Fruit fly (Drosophila melanogaster): ENCODE measurements around the gene Gba1a.

The Gba1a gene

dm6 chr3R:23657357-23658318, 42.8 kb upstream of the Gba1a start (continued):
- TF ChIP-seq Sox102F (GFP tag; optimal IDR thresholded peaks at IDR 0.05) (peak; percentile 35), CG15011 (GFP tag; optimal IDR thresholded peaks at IDR 0.05) (peak; percentile 80), CG18262 (tag; optimal IDR thresholded peaks at IDR 0.05) (peak; percentile 53), ewg (GFP tag; optimal IDR thresholded peaks at IDR 0.05) (peak; percentile 58), dpn (GFP tag; optimal IDR thresholded peaks at IDR 0.05) (peak in 1 of 2 experiments; percentile 21), CG8359 (GFP tag; optimal IDR thresholded peaks at IDR 0.05; ENCODE audit: borderline replicate concordance) (peak; percentile 80), en (GFP tag; optimal IDR thresholded peaks at IDR 0.05) (peak; percentile 46), CG3847 (GFP tag; IDR thresholded peaks at IDR 0.05) (0 out of 2 replicates have a peak, but pooled peaks have one; percentile 4), Eip74EF (GFP tag; optimal IDR thresholded peaks at IDR 0.05) (peak in 1 of 2 experiments; percentile 25), Fer1 (GFP tag; optimal IDR thresholded peaks at IDR 0.05) (peak; percentile 70), CG30403 (GFP tag; optimal IDR thresholded peaks at IDR 0.05) (no peak), CG8478 (optimal IDR thresholded peaks at IDR 0.05) (no peak), CG30020 (tag; optimal IDR thresholded peaks at IDR 0.05) (no peak), CkIIα-i1 (GFP tag; IDR thresholded peaks at IDR 0.05) (no peak), Hmr (GFP tag; optimal IDR thresholded peaks at IDR 0.05) (peak; percentile 47), bsh (GFP tag; optimal IDR thresholded peaks at IDR 0.05) (peak in 1 of 2 experiments; percentile 48), CG5180 (GFP tag; optimal IDR thresholded peaks at IDR 0.05) (peak; percentile 68), TFAM (GFP tag; optimal IDR thresholded peaks at IDR 0.05) (peak; percentile 23), sc (optimal IDR thresholded peaks at IDR 0.05) (no peak), sc (GFP tag; optimal IDR thresholded peaks at IDR 0.05) (peak; percentile 61), Dref (GFP tag; IDR thresholded peaks at IDR 0.05) (no peak), CG12942 (GFP tag; optimal IDR thresholded peaks at IDR 0.05) (peak; percentile 56), ham (GFP tag; IDR thresholded peaks at IDR 0.05) (no peak), CG12236 (GFP tag; optimal IDR thresholded peaks at IDR 0.05) (peak; percentile 80), CG7745 (tag; optimal IDR thresholded peaks at IDR 0.05) (peak; percentile 88), HmgD (GFP tag; optimal IDR thresholded peaks at IDR 0.05) (peak; percentile 29), CG8765 (GFP tag; IDR thresholded peaks at IDR 0.05) (no peak), sqz (GFP tag; optimal IDR thresholded peaks at IDR 0.05) (peak; percentile 94), Mes4 (GFP tag; optimal IDR thresholded peaks at IDR 0.05) (peak; percentile 83), CG31441 (GFP tag; IDR thresholded peaks at IDR 0.05) (peak; percentile 41), CG4617 (GFP tag; optimal IDR thresholded peaks at IDR 0.05; ENCODE audit: borderline replicate concordance) (peak; percentile 29), insv (GFP tag; optimal IDR thresholded peaks at IDR 0.05) (peak in 1 of 2 experiments; percentile 51), CG15601 (tag; optimal IDR thresholded peaks at IDR 0.05) (peak; percentile 88), NC2β (GFP tag; optimal IDR thresholded peaks at IDR 0.05) (peak; percentile 73), CG13624 (GFP tag; optimal IDR thresholded peaks at IDR 0.05) (peak; percentile 17), salm (tag; optimal IDR thresholded peaks at IDR 0.05) (peak; percentile 71), CG17361 (GFP tag; IDR thresholded peaks at IDR 0.05) (peak; percentile 67), CG12769 (tag; optimal IDR thresholded peaks at IDR 0.05) (peak; percentile 65), sob (GFP tag; IDR thresholded peaks at IDR 0.05) (peak; percentile 47; the same call in 1 of the 2 replicates), CG7357 (GFP tag; IDR thresholded peaks at IDR 0.05) (no peak), CG1603 (tag; optimal IDR thresholded peaks at IDR 0.05) (peak; percentile 5), ap (GFP tag; IDR thresholded peaks at IDR 0.05) (peak; percentile 40; the same call in 1 of the 2 replicates), CG43689 (GFP tag; IDR thresholded peaks at IDR 0.05) (no peak), Sry-β (GFP tag; optimal IDR thresholded peaks at IDR 0.05) (peak; percentile 26), Dip3 (GFP tag; optimal IDR thresholded peaks at IDR 0.05) (peak; percentile 17), pnt (GFP tag; optimal IDR thresholded peaks at IDR 0.05) (peak; percentile 37), exex (tag; optimal IDR thresholded peaks at IDR 0.05) (peak; percentile 28), Drgx (GFP tag; IDR thresholded peaks at IDR 0.05) (peak; percentile 5; the same call in 1 of the 2 replicates)
